Worm (Caenorhabditis elegans): ENCODE data around the gene srh-265.

srh-265 gene

DNA sequence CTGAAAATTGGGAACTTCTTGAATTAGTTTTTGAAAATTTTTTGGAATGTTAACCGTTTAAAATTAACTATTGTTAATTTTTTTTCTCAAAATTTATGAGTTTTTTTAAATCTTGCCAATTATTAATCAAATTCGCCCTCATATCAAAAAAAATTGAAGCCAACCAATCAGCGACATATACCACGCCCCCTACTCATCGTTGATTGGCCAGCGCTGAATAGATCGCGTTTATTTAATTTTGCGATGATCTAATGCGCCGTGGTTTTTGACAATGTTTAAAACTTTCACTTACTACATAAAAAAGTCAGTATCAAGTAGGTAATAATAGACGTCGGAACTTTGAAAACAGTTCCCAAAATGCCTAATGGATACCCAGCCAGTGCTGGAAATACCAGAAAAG, 26.3 kb downstream of the srh-265 start:
- TF ChIP-seq ztf-11 (tag; optimal IDR thresholded peaks at IDR 0.05) (no peak), sma-3 (GFP tag; optimal IDR thresholded peaks at IDR 0.05) (no peak), elt-3 (tag; optimal IDR thresholded peaks at IDR 0.05) (no peak), F13H6.1 (tag; optimal IDR thresholded peaks at IDR 0.05) (no peak), Y55F3AM.14 (GFP tag; optimal IDR thresholded peaks at IDR 0.05) (no peak), nhr-6 (tag; optimal IDR thresholded peaks at IDR 0.05) (no peak), snpc-4 (tag; optimal IDR thresholded peaks at IDR 0.05) (no peak), nhr-77 (tag; optimal IDR thresholded peaks at IDR 0.05) (no peak), nhr-23 (tag; optimal IDR thresholded peaks at IDR 0.05) (no peak), alr-1 (tag; optimal IDR thresholded peaks at IDR 0.05) (no peak), dmd-4 (tag; optimal IDR thresholded peaks at IDR 0.05) (no peak), mdl-1 (tag; optimal IDR thresholded peaks at IDR 0.05) (no peak), sem-4 (tag; optimal IDR thresholded peaks at IDR 0.05) (no peak), crh-2 (tag; optimal IDR thresholded peaks at IDR 0.05) (no peak), nhr-10 (tag; optimal IDR thresholded peaks at IDR 0.05) (no peak)

DNA sequence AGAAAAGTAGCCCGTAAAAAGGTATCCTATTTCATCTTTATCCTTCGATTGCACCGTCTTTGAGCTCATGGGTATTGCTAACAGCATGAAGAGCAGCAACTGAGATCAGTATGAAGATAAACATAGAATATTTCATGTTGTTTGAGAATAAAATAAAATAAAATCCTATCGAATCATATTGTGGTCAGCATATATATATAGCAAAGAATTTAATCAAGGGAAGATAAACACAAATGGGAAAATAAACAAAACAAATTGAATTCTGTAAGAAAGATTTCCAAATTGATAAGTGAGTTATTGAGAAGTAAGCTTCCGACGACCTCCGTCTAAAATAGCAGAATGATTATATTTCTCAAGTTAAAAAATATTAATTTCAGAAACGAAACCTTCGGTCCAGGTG, 27.7 kb downstream of the srh-265 start, which contains the start of gene T26H5.10:
TSS of gene T26H5.10 (minus strand) at position 101 of the 400 bp plus-strand sequence.
- no peak for TF ChIP-seq C34F6.9 (tag; optimal IDR thresholded peaks at IDR 0.05)
- TF ChIP-seq ceh-16 (tag; optimal IDR thresholded peaks at IDR 0.05) = no peak

DNA sequence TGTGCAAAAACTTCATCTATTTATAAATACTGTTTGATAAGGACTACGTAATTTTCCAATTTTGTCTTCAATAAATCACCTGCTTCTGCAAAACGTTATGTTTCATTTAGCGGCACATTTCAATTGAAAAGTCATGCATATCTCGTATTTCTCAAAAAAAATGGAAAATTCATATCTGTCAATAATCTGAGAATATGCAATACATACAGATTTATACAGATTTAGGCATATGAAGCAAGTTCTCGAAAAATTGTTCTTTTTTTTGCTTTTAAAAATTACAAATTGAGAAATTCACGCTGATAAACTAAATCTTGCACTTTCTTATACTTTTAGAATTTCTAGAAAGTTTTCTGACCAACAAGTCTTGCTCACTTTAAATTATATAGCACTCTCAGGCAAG, 28.1 kb downstream of the srh-265 start, which contains the start of gene T26H5.11:
TSS of gene T26H5.11 (minus strand) at position 101 of the 400 bp plus-strand sequence.
- no peak for TF ChIP-seq sma-9 (GFP tag; optimal IDR thresholded peaks at IDR 0.05)
- TF ChIP-seq sma-9 (tag; optimal IDR thresholded peaks at IDR 0.05) = no peak
- no peak for TF ChIP-seq ztf-11 (tag; optimal IDR thresholded peaks at IDR 0.05)
- no peak for TF ChIP-seq aly-2 (tag; optimal IDR thresholded peaks at IDR 0.05)
- TF ChIP-seq mbf-1 (tag; optimal IDR thresholded peaks at IDR 0.05) = no peak
- no peak for TF ChIP-seq elt-1 (tag; optimal IDR thresholded peaks at IDR 0.05)
- TF ChIP-seq mdl-1 (tag; optimal IDR thresholded peaks at IDR 0.05) = no peak
- no peak for TF ChIP-seq mab-5 (tag; optimal IDR thresholded peaks at IDR 0.05)
- no peak for TF ChIP-seq nhr-77 (tag; optimal IDR thresholded peaks at IDR 0.05)
- TF ChIP-seq nhr-23 (tag; optimal IDR thresholded peaks at IDR 0.05) = no peak
- no peak for TF ChIP-seq unc-62 (GFP tag; optimal IDR thresholded peaks at IDR 0.05)
- TF ChIP-seq skn-1 (tag; optimal IDR thresholded peaks at IDR 0.05) = no peak

DNA sequence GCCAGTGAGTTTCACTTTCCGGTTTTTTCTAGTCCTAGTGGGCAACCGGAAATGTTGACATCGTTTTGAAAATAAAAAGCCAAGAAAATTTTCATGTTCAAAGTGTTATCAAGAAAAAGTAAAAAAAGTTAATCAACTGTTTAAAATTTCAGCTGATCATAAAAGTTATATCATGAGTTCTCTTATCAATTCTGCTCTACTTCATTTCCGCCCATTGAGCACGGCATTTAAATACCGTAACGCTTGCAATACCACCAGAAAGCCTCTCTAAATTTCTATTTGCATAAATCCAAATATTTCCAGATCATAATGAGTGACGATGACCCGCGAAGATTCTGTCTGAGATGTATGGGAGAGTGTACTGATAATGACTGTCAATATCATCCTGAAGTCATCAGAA, 28.6 kb downstream of the srh-265 start, which contains the start of gene T26H5.9:
TSS of gene T26H5.9 (plus strand) at position 302 of the 400 bp plus-strand sequence.
- peak; percentile 29 for TF ChIP-seq fos-1 (tag; optimal IDR thresholded peaks at IDR 0.05)
- TF ChIP-seq nhr-21 (tag; optimal IDR thresholded peaks at IDR 0.05) = no peak

DNA sequence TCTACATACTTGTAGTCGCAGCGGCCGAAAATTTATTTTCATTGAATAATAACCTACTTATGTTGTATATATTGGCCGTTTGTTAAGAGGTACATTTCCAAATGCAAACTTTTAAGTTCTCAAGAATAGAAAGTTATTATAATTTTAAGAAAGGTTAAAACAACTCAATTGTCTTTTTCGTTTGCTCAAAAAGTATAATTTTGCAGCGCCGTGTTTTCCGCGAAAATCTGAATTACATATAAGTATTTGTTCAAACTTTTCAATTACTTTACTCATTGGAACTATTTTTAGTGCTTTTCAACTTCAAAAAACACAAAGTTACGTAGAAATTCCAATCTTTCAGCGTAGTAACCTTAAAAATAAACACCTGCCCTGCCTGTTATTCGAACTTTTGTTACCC, 29.4 kb downstream of the srh-265 start, which contains the start of gene srh-239:
TSS of gene srh-239 (plus strand) at position 301 of the 400 bp plus-strand sequence.
- TF ChIP-seq lin-11 (tag; optimal IDR thresholded peaks at IDR 0.05) (no peak), ztf-4 (tag; optimal IDR thresholded peaks at IDR 0.05) (no peak), gmeb-1 (tag; optimal IDR thresholded peaks at IDR 0.05) (no peak), aly-2 (tag; optimal IDR thresholded peaks at IDR 0.05) (no peak), unc-39 (tag; optimal IDR thresholded peaks at IDR 0.05) (no peak), nhr-23 (tag; optimal IDR thresholded peaks at IDR 0.05) (no peak), sem-4 (tag; optimal IDR thresholded peaks at IDR 0.05) (no peak)

DNA sequence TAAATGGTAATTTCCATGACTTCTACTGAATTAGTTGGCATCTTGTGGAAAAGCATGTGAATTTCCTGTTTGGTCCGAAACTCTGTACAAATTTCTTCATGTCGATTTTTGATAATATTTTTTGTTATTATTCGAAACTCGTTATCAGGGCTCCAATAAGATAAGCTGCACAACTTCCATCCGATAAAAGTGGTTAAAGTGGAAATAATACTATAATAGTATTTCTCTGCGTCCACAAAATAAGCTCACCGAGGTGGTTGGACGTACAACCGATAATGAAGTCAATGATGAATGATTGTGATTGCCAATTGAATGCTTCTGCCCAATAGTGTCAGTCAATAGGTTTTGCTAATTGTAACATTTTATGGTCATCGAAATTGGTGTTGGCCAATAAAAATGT, 32.4 kb downstream of the srh-265 start, which contains the start of gene T26H5.4:
TSS of gene T26H5.4 (minus strand) at position 294 of the 400 bp plus-strand sequence.
- TF ChIP-seq fos-1 (tag; optimal IDR thresholded peaks at IDR 0.05) (peak; percentile 39), mdl-1 (tag; optimal IDR thresholded peaks at IDR 0.05) (no peak)

DNA sequence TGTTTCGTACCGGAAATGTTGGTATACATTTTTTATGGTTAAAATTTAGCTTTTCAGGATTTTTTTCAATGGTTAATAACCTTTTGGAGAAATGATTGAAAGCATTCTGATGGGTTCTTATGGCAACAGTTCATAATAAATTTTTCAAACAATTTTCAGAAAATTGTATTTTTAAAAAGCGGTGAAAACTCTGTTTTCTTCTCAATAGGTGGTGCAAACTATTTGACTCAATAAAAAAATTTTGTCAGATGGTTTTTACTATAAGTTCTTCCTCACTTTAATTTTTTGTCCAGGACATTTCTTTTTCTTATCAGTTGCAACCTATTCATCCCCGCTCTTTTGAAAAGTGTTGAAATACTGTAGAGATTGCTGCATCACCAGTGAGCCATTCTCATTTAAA, 32.8 kb downstream of the srh-265 start, which contains the start of gene T26H5.14:
TSS of gene T26H5.14 (plus strand) at position 301 of the 400 bp plus-strand sequence.
- no peak for TF ChIP-seq ztf-11 (tag; optimal IDR thresholded peaks at IDR 0.05)
- no peak for TF ChIP-seq lin-39 (tag; optimal IDR thresholded peaks at IDR 0.05)
- no peak for TF ChIP-seq elt-1 (tag; optimal IDR thresholded peaks at IDR 0.05)
- TF ChIP-seq unc-62 (GFP tag; optimal IDR thresholded peaks at IDR 0.05) = no peak
- TF ChIP-seq nhr-77 (tag; optimal IDR thresholded peaks at IDR 0.05) = no peak
- no peak for TF ChIP-seq nhr-12 (tag; optimal IDR thresholded peaks at IDR 0.05)
- TF ChIP-seq unc-39 (tag; optimal IDR thresholded peaks at IDR 0.05) = no peak
- no peak for TF ChIP-seq lin-11 (tag; optimal IDR thresholded peaks at IDR 0.05)
- no peak for TF ChIP-seq ceh-16 (tag; optimal IDR thresholded peaks at IDR 0.05)

All from whole organism, L2 larva.